Worm (Caenorhabditis elegans): ENCODE results near the gene act-3.

act-3 gene

DNA sequence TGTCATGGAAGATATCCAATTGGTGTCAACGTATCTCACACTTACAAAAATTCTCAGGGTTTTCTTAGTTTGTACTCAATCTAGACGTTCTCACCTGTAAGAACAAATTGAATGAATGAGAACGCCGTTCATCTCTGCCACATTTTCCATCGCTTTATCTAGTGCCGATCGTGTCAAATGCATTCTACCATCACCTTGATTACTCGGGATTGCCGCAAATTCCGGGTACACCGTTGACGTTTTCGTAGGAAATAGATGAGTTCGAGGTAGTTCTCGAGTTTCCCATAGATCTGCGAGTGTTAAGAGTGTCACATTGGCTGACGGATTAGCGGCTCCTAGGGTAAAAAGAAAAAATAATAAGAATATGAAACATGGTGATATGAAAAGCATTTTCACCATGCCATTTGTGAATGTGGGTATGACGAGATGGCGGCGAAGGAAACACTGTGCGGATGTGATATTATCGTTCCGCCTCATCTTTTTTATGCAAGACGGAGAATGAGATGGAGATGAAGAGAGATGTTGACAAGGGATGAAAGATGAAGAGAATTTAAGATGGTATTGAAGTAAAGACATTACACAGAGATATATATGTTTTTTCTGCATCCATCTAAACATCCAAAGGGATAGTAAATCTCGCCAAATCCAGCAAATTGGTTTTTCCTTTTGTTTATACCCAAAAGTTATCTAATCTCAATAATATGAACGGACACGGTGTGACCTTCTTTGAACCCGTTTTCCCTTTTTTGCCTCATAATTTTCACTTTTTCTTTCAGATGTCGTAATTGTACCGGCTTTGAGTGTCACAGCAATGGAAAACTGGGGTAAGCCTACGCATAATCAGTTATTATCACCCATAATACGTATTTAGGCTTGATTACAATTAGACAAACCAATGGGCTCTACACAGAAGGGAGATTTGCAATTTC, 19.1 kb upstream of the act-3 start, which contains the start of gene lact-8:
lact-8 (minus strand) TSS at position 445 of the 929 bp plus-strand sequence.
- no peak for TF ChIP-seq dao-5 (tag; optimal IDR thresholded peaks at IDR 0.05)
- TF ChIP-seq him-1 (tag; optimal IDR thresholded peaks at IDR 0.05) = no peak
- no peak for TF ChIP-seq W03F9.2 (tag; optimal IDR thresholded peaks at IDR 0.05)

DNA sequence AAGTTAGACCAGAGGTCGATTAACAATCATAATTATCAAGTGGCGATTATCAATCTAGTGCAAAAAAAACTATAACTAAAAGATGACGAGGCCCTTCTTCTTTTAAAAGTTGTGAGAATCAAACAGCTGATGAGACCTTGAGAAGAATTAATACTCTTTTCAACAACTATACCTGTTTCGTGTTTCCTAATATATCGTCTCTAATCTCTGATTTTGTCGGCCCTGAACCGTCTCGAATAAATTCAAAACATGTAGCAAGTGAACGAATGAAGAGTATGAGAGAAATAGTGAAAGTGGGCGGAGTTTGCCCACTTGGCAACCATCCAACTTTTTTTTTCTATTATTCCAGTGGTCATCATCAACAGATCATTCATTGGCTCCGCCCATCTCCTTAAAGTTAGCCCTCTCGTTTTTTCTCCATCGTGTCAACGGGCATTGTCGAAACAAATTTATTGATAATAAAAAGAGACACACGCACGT, 13.3 kb upstream of the act-3 start, which contains the start of gene Y42A5A.1:
Y42A5A.1 (plus strand) TSS at position 430 of the 480 bp plus-strand sequence.
- TF ChIP-seq him-1 (tag; optimal IDR thresholded peaks at IDR 0.05) (no peak), W03F9.2 (tag; optimal IDR thresholded peaks at IDR 0.05) (no peak), dao-5 (tag; optimal IDR thresholded peaks at IDR 0.05) (no peak)

DNA sequence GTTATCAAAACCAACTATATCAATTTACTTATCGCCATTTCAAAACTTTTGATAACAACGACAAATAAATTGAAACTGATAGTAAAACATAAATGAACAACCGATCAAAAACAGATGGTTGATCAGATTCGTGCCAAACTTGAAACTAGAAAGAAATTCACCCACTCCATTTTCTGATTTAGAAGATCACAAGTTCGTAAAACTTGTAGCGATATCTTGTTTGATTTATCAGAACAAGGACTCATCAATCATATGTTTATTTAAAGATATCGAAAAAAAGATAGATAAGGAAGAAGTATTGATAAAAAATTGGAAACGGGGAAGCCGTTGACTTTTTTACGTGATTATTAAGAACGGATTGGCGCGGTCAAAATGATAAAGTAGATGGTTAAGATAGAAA, 12.8 kb upstream of the act-3 start:
- TF ChIP-seq him-1 (tag; optimal IDR thresholded peaks at IDR 0.05) (no peak), W03F9.2 (tag; optimal IDR thresholded peaks at IDR 0.05) (no peak), dao-5 (tag; optimal IDR thresholded peaks at IDR 0.05) (no peak)

DNA sequence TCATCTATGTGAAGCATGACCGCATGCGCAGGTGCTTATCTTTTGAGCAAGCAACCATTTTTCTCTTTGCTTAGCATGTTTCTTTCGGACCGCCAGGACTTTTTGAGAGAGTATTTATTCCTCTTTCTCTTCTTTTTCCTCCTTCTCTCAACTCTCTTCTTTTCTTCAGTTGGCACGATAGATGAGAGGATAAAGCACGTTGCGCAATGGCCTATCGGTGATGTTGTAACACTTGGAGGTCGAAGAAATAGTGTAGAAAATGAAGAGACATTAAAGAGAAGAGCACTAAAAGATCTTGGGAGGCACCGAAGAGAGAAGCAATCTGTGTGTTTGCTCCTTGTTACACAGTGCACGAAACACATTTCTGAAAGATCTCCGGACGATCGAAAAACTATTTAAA, 9.4 kb upstream of the act-3 start:
- TF ChIP-seq dao-5 (tag; optimal IDR thresholded peaks at IDR 0.05) (no peak), him-1 (tag; optimal IDR thresholded peaks at IDR 0.05) (no peak), W03F9.2 (tag; optimal IDR thresholded peaks at IDR 0.05) (no peak)

DNA sequence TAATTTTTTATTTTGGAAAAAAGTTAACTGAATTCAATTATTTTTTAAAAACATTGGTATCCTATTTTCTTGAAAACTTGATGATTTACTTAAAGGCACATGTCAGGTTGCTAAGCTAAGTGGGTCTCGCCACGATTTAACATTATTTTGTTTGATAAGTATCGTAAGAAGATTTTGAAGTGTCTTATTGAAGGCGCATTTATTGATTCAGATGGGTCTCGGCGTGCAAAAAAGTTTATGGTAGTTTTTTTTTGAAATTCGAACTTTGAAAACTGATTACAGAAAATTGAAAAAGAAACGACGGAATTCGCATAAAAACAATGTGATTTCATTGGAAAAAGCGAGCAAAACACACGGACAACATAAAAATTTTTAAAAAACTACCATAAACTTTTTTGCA, 8.7 kb upstream of the act-3 start:
- TF ChIP-seq dao-5 (tag; optimal IDR thresholded peaks at IDR 0.05) = no peak
- TF ChIP-seq W03F9.2 (tag; optimal IDR thresholded peaks at IDR 0.05) = no peak
- TF ChIP-seq him-1 (tag; optimal IDR thresholded peaks at IDR 0.05) = no peak

DNA sequence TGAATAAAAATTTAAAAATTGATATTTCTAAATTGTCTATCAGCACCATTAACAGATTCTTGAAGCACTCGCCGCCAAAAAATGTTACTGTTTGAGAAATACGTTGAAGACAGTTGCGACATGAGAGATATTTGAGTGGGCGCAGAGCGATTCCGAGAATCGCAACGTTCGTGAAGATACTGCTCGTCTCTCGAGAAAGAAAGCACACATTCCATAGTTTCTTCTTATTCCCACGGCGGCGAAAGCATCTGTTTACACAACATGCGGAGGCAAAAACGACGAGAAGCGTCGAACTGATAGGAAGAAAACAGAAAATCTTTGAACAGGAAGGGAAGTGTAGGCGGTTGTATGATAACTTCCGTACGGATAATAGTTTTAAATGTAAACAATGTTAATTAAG, 8.2 kb upstream of the act-3 start:
- TF ChIP-seq W03F9.2 (tag; optimal IDR thresholded peaks at IDR 0.05) (no peak), dao-5 (tag; optimal IDR thresholded peaks at IDR 0.05) (no peak), him-1 (tag; optimal IDR thresholded peaks at IDR 0.05) (no peak)

DNA sequence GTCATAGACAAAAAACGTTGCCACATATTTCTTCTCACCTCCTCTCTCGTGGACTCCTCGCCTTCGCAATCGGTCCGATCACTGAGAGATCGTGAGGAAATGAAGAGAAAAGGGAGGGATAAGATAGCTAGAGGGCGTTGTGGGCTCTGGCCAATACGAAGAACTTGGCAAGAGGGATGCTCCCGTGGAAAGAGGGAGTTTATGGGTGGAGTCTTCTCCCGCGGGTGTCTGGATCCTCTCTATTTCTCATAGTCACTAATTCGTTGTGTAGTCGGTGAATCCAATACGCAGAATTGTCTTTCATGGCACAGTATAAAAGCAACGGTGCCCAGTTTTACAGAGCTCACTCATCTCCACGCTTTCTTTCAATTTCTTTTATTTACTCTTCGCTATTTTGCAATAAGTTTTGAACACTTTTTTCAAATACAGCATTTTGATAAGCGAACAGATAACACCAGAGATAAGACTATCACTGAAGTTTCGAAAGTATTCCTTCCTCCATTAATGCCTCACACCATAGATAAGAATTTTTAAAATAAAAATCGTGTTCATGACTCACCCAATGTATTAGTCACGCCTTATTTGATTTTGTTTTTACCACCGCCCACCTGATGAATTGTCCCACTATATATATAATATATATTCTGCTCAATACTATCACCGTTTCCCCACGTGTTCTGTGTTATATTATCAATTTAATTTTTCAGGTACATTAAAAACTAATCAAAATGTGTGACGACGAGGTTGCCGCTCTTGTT, 6.2 kb upstream of the act-3 start, which contains the start of gene act-1:
act-1 (plus strand) TSS at position 708 of the 758 bp plus-strand sequence.
- TF ChIP-seq W03F9.2 (tag; optimal IDR thresholded peaks at IDR 0.05) (no peak), dao-5 (tag; optimal IDR thresholded peaks at IDR 0.05) (no peak), him-1 (tag; optimal IDR thresholded peaks at IDR 0.05) (no peak)

DNA sequence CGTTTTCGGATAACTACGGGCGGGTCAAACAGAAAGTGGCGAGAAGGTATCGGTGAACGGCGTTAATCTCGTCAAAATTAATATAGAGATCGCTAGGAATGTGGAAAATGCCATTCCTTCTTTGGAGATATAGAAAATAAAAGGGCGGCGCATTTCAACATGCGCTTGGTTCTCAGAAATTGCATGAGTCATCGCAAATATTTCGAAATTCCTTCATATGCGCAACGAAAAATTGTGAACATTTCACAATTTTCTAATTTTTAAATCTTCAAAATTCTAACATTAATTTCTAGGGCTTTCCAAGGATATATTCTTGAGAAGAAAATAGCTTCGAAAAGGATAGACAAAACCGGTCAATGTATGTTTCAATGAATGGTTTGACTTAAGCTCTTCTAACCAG, 4.6 kb upstream of the act-3 start:
- TF ChIP-seq dao-5 (tag; optimal IDR thresholded peaks at IDR 0.05) (no peak), him-1 (tag; optimal IDR thresholded peaks at IDR 0.05) (no peak), W03F9.2 (tag; optimal IDR thresholded peaks at IDR 0.05) (no peak)

DNA sequence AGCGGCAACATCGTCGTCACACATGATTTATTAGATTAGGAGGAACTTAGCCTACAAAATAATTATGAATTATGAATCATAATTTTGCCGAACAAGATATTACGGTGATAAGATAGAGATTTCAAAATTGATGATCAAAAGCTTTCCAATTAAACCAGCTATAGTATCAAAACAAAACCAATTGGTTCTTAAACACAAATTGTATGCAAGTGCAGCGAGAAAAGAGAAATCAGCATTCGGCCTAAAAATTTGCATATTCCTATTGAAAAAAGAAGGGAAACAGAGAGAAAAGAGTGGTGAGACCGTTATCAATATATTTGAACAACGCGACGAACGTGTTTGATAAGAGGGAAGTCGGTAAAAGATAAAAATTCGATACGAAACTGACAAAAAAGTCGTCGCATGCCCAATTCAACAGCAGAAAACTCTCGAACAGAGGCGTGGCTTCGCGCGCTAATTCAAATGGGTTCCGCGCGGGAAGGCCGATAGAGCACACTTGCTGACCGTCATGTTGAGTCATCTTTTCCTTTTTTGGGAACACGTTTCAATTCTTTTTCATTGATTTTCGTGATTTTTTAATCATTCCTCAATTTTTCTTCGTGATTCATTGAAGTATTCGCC, 3.9 kb upstream of the act-3 start, which contains the start of gene act-2:
act-2 (minus strand) TSS at position 51 of the 621 bp plus-strand sequence.
- TF ChIP-seq dao-5 (tag; optimal IDR thresholded peaks at IDR 0.05) = no peak
- TF ChIP-seq him-1 (tag; optimal IDR thresholded peaks at IDR 0.05) = no peak
- peak; percentile 80 for TF ChIP-seq W03F9.2 (tag; optimal IDR thresholded peaks at IDR 0.05)

DNA sequence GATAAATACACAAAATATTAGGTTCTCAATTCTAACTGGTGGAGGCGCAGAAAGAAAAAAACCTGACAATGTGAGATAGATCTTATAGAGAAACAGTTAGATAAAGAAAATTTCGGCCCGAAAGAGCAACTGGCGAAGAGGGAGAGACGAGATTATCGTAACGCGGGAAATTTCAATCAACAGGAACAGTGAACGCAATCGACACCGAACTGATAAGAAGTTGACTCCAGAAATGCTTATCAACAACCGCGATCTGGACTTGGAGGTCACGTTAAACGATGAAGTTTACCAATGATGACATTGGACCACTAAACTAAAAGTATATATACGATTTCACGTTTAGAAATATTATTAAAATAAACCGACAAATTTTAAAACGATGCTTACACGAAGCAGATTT, 2.1 kb upstream of the act-3 start:
- TF ChIP-seq W03F9.2 (tag; optimal IDR thresholded peaks at IDR 0.05) = no peak
- peak; percentile 25 for TF ChIP-seq dao-5 (tag; optimal IDR thresholded peaks at IDR 0.05)

DNA sequence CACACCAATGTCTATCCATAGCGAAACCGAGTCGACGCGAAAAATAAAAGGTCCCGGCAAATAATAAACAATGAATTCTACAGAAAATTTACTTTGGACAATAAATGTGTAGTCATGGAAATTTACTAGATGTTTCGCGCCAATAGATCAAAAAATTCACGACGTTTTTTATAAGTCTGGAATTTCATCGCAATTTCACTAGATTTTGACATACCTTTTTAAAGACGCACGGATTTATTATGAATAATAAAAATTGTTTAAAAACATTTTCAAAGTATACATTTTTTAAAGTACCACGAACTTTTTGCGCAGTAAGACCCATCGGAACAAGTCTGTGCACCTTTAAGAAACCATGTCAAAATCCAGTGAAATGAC, 1.7 kb upstream of the act-3 start:
- TF ChIP-seq dao-5 (tag; optimal IDR thresholded peaks at IDR 0.05) (no peak), W03F9.2 (tag; optimal IDR thresholded peaks at IDR 0.05) (no peak), him-1 (tag; optimal IDR thresholded peaks at IDR 0.05) (no peak)

DNA sequence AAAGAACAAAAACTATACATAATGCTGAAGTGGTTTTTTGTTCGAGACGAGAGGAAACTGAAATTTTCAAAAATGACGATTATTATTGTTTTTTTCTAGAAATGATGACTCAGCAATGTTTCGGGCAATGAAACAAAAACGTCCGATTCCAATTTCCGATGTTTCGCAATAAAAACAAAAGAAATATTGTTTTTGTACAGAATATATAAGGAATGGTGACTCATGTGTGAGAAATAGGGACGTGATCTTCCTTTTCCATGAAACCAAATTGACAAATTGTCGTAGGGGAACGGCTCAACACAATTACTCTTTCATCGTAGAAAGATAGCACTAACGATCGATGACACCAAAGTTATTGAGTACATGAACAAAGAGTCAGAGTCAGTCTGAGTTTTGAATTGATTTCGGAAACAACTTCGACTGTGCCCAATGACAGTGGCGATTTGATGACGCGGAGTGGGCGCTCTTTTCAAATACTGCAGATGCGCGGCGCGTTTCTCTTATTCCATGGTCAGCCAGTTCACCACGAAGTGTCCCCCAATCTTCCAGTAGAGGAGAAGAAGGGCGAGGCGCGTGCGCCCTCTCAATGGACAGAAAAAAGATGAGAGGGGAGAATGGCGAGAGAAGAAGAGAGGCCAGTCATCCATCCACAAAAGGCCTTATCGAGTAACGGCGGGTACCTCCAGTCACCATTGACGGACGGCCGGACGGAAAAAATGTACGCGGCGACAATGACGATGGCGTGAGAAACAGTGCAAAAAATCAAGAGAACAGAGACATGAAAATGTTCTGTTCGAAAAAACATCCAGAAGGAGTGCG, 1.1 kb upstream of the act-3 start:
- TF ChIP-seq dao-5 (tag; optimal IDR thresholded peaks at IDR 0.05) (no peak), W03F9.2 (tag; optimal IDR thresholded peaks at IDR 0.05) (no peak), him-1 (tag; optimal IDR thresholded peaks at IDR 0.05) (no peak)

DNA sequence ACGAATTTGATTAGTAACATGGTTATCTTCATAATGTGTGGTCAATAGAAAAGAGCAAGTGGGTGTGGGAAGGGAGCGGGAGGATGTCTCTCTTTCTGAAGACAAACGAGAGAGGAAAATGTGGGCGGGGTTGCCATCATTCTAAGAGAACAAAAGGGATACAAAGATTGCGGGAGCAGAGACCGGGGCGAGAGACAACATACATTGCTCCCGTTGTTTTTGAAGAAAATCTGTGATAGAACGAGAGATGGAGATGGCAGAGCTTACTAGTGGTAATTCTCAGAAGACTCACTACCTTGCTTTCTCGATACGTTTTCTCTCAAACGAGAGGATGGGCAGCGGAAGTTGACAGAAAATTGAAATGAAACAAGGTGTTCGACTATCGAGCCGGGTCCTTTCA, 944 bp downstream of the act-3 start:
- TF ChIP-seq W03F9.2 (tag; optimal IDR thresholded peaks at IDR 0.05) (no peak), him-1 (tag; optimal IDR thresholded peaks at IDR 0.05) (no peak), dao-5 (tag; optimal IDR thresholded peaks at IDR 0.05) (no peak)
